Worm (Caenorhabditis elegans) whole organism, L2 larva: ENCODE data around the gene R144.10.

Source experiments
- C34F6.9 ChIP-seq: fragments of 150-350 bp; optimal IDR thresholded peaks from 2 replicates; lab custom pipeline; 2014; ENCODE audit warnings: missing biosample characterization, missing genetic modification characterization
- F13H6.1 ChIP-seq: sonication (generic microtip); optimal IDR thresholded peaks from 2 replicates; lab custom pipeline; 2016; ENCODE audit warnings: missing genetic modification characterization, missing compliant biosample characterization
- R02D3.7 ChIP-seq: fragments of 150-350 bp; optimal IDR thresholded peaks from 2 replicates; lab custom pipeline; 2014; ENCODE audit warnings: missing biosample characterization, missing genetic modification characterization
- Y55F3AM.14 ChIP-seq: fragments of 200-800 bp; sonication (Bioruptor generic); optimal IDR thresholded peaks from 2 replicates; lab custom pipeline; 2018; ENCODE audit warnings: mild to moderate bottlenecking, missing genetic modification characterization, missing compliant biosample characterization
- ZK546.5 ChIP-seq: sonication (generic microtip); optimal IDR thresholded peaks from 2 replicates; lab custom pipeline; 2017; ENCODE audit warnings: missing biosample characterization, missing genetic modification characterization
- blmp-1 ChIP-seq: sonication (generic microtip); optimal IDR thresholded peaks from 2 replicates; lab custom pipeline; 2017; ENCODE audit warnings: missing genetic modification characterization, mild to moderate bottlenecking, missing compliant biosample characterization, antibody characterized with exemption, moderate library complexity; ENCODE audit not compliant: insufficient read depth
- ceh-16 ChIP-seq: fragments of 150-350 bp; optimal IDR thresholded peaks from 2 replicates; lab custom pipeline; 2014; ENCODE audit warnings: missing biosample characterization, missing genetic modification characterization
- crh-2 ChIP-seq: sonication (generic microtip); optimal IDR thresholded peaks from 2 replicates; lab custom pipeline; 2017; ENCODE audit warnings: missing biosample characterization, missing genetic modification characterization
- dmd-4 ChIP-seq: sonication (generic microtip); optimal IDR thresholded peaks from 2 replicates; lab custom pipeline; 2017; ENCODE audit warnings: missing biosample characterization, missing genetic modification characterization
- egl-27 ChIP-seq: sonication (generic microtip); optimal IDR thresholded peaks from 3 replicates; lab custom pipeline; 2017; ENCODE audit warnings: missing biosample characterization, missing genetic modification reagents, missing genetic modification characterization
- elt-1 ChIP-seq: fragments of 150-350 bp; optimal IDR thresholded peaks from 2 replicates; lab custom pipeline; 2014; ENCODE audit warnings: missing biosample characterization, missing genetic modification characterization
- elt-3 ChIP-seq: sonication (generic microtip); optimal IDR thresholded peaks from 2 replicates; lab custom pipeline; 2017; ENCODE audit warnings: missing biosample characterization, missing genetic modification characterization
- fos-1 ChIP-seq: fragments of 150-350 bp; optimal IDR thresholded peaks from 2 replicates; lab custom pipeline; 2014; ENCODE audit warnings: missing biosample characterization, missing genetic modification characterization
- gmeb-1 ChIP-seq: fragments of 150-350 bp; optimal IDR thresholded peaks from 2 replicates; lab custom pipeline; 2014; ENCODE audit warnings: missing biosample characterization, missing genetic modification characterization
- lin-11 ChIP-seq: fragments of 150-350 bp; sonication (generic microtip); optimal IDR thresholded peaks from 2 replicates; lab custom pipeline; 2014; ENCODE audit warnings: missing biosample characterization, missing genetic modification characterization, inconsistent platforms, mixed read lengths
- lin-39 ChIP-seq: fragments of 150-350 bp; optimal IDR thresholded peaks from 2 replicates; lab custom pipeline; 2014; ENCODE audit warnings: missing biosample characterization, missing genetic modification reagents, missing genetic modification characterization
- lsy-2 ChIP-seq, 2 experiments: fragments of 150-350 bp in 1 of 2; sonication (generic microtip) in 1 of 2; optimal IDR thresholded peaks; 2 replicates each; lab custom pipeline; 2014 to 2017; ENCODE audit warnings: missing biosample characterization in 2 of 2, missing genetic modification characterization in 2 of 2
- mab-5 ChIP-seq: fragments of 150-350 bp; optimal IDR thresholded peaks from 2 replicates; lab custom pipeline; 2014; ENCODE audit warnings: missing biosample characterization, missing genetic modification characterization
- nhr-10 ChIP-seq: sonication (generic microtip); optimal IDR thresholded peaks from 2 replicates; lab custom pipeline; 2017; ENCODE audit warnings: missing biosample characterization, missing genetic modification characterization
- nhr-11 ChIP-seq: fragments of 150-350 bp; optimal IDR thresholded peaks from 2 replicates; lab custom pipeline; 2014; ENCODE audit warnings: missing biosample characterization, missing genetic modification characterization
- nhr-12 ChIP-seq: fragments of 150-350 bp; optimal IDR thresholded peaks from 2 replicates; lab custom pipeline; 2014; ENCODE audit warnings: missing biosample characterization, missing genetic modification characterization
- nhr-129 ChIP-seq: fragments of 150-350 bp; optimal IDR thresholded peaks from 2 replicates; lab custom pipeline; 2014; ENCODE audit warnings: missing biosample characterization, missing genetic modification characterization
- nhr-21 ChIP-seq: fragments of 150-350 bp; optimal IDR thresholded peaks from 2 replicates; lab custom pipeline; 2014; ENCODE audit warnings: missing biosample characterization, missing genetic modification characterization
- nhr-23 ChIP-seq: fragments of 150-350 bp; optimal IDR thresholded peaks from 2 replicates; lab custom pipeline; 2014; ENCODE audit warnings: missing biosample characterization, missing genetic modification reagents, missing genetic modification characterization
- nhr-237 ChIP-seq: fragments of 150-350 bp; optimal IDR thresholded peaks from 2 replicates; lab custom pipeline; 2014; ENCODE audit warnings: missing biosample characterization, missing genetic modification characterization
- nhr-25 ChIP-seq: fragments of 150-350 bp; sonication (generic microtip); optimal IDR thresholded peaks from 3 replicates; lab custom pipeline; 2014; ENCODE audit warnings: missing biosample characterization, missing genetic modification characterization
- nhr-6 ChIP-seq: fragments of 150-350 bp; optimal IDR thresholded peaks from 2 replicates; lab custom pipeline; 2014; ENCODE audit warnings: missing biosample characterization, missing genetic modification characterization
- nhr-77 ChIP-seq: fragments of 150-350 bp; optimal IDR thresholded peaks from 2 replicates; lab custom pipeline; 2014; ENCODE audit warnings: missing biosample characterization, missing genetic modification characterization
- peb-1 ChIP-seq: fragments of 150-350 bp; optimal IDR thresholded peaks from 2 replicates; lab custom pipeline; 2014; ENCODE audit warnings: missing biosample characterization, missing genetic modification characterization
- sem-4 ChIP-seq: fragments of 150-350 bp; optimal IDR thresholded peaks from 2 replicates; lab custom pipeline; 2014; ENCODE audit warnings: missing biosample characterization, missing genetic modification reagents, missing genetic modification characterization
- skn-1 ChIP-seq: sonication (generic microtip); optimal IDR thresholded peaks from 2 replicates; lab custom pipeline; 2017; ENCODE audit warnings: missing biosample characterization, missing genetic modification characterization
- sma-3 ChIP-seq: sonication (generic microtip); optimal IDR thresholded peaks from 2 replicates; lab custom pipeline; 2016; ENCODE audit warnings: missing genetic modification reagents, missing genetic modification characterization, missing compliant biosample characterization
- sma-9 ChIP-seq, 2 experiments: fragments of 150-350 bp in 1 of 2; sonication (generic microtip) in 1 of 2; optimal IDR thresholded peaks; 2 replicates each; lab custom pipeline; 2014 to 2016; ENCODE audit warnings: missing genetic modification characterization in 2 of 2, mild to moderate bottlenecking in 1 of 2, missing biosample characterization in 1 of 2, missing compliant biosample characterization in 1 of 2, missing genetic modification reagents in 1 of 2, moderate library complexity in 1 of 2
- snpc-4 ChIP-seq: fragments of 150-350 bp; optimal IDR thresholded peaks from 2 replicates; lab custom pipeline; 2014; ENCODE audit warnings: missing biosample characterization, missing genetic modification characterization
- unc-62 ChIP-seq: fragments of 150-350 bp; optimal IDR thresholded peaks from 2 replicates; lab custom pipeline; 2014; ENCODE audit warnings: missing biosample characterization, missing genetic modification reagents, missing genetic modification characterization
- zag-1 ChIP-seq: fragments of 150-350 bp; optimal IDR thresholded peaks from 2 replicates; lab custom pipeline; 2014; ENCODE audit warnings: missing biosample characterization, missing genetic modification characterization
- ztf-11 ChIP-seq: sonication (generic microtip); optimal IDR thresholded peaks from 2 replicates; lab custom pipeline; 2017; ENCODE audit warnings: missing biosample characterization, missing genetic modification characterization

R144.10 gene

DNA sequence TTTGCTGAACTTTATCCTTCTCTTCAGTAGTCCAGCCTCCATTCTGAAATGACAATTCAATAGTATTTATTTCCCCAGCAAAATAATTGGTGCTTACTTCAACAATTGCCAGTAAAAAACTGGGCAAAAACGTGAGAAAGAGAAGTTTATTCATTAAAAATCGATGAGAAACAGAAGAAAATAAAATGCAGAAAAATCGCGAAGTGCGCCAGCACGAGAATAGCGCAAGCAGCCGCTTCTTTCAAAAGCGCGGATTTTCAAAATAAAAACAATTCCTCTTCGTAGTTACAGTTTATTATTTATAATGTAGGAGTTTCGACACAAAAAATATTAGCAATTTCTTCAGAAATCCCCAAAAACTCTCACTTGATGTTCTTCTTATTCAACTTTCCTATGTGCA is 39.2 kb downstream of the R144.10 start, which contains the start of gene C27F2.9 (continued):
- TF ChIP-seq R02D3.7 (tag; lab: Kevin White, UChicago) = peak; percentile 37
- TF ChIP-seq sma-3 = peak; percentile 90
- no peak for TF ChIP-seq unc-62 (GFP tag; lab: Kevin White, UChicago)
- peak; percentile 63 for TF ChIP-seq blmp-1
- no peak for TF ChIP-seq nhr-237 (tag; lab: Kevin White, UChicago)
- TF ChIP-seq fos-1 (tag; lab: Kevin White, UChicago) = peak; percentile 73
- TF ChIP-seq nhr-129 (tag; lab: Kevin White, UChicago) = peak; percentile 78

DNA sequence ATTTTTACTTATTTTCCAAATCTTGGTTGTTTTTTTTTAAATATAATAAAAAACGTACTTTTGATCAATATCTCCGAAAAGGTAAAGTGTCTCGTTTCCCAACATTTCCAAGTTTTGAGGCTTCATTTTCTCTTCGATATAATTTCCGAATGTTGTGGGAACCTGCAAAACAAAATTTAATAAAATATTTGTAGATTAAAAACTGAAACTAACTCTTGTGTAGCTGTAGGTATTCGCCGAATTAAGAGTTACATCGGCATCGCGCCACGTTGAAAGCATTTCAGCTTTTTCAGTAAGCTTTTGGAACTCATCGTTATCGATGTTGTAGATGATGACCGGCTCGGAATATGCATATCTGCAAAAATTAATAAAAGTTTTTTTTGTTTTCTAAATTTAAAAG is 39.7 kb downstream of the R144.10 start, which contains the start of gene vps-22:
Gene vps-22 (minus strand): TSS at position 101 of the 400 bp plus-strand sequence.
- no peak for TF ChIP-seq ZK546.5 (tag; lab: Kevin White, UChicago)
- no peak for TF ChIP-seq lin-39 (tag; lab: Kevin White, UChicago)
- TF ChIP-seq lin-11 (tag; lab: Kevin White, UChicago) = no peak
- TF ChIP-seq snpc-4 = no peak
- TF ChIP-seq nhr-77 (tag; lab: Kevin White, UChicago) = no peak
- TF ChIP-seq sma-9 (GFP tag; optimal IDR thresholded peaks at IDR 0.05; lab: Kevin White, UChicago) = no peak
- no peak for TF ChIP-seq sma-9 (tag; optimal IDR thresholded peaks at IDR 0.05; lab: Kevin White, UChicago)
- TF ChIP-seq Y55F3AM.14 (GFP tag; lab: Kevin White, UChicago) = no peak
- TF ChIP-seq nhr-12 (tag; lab: Kevin White, UChicago) = no peak
- no peak for TF ChIP-seq elt-3 (tag; lab: Kevin White, UChicago)
- no peak for TF ChIP-seq sem-4 (tag; lab: Kevin White, UChicago)
- TF ChIP-seq nhr-11 = no peak
- TF ChIP-seq elt-1 (tag; lab: Kevin White, UChicago) = no peak
- TF ChIP-seq R02D3.7 (tag; lab: Kevin White, UChicago) = no peak
- no peak for TF ChIP-seq ztf-11 (tag; lab: Kevin White, UChicago)
- TF ChIP-seq gmeb-1 (tag; lab: Kevin White, UChicago) = no peak
- no peak for TF ChIP-seq nhr-10

DNA sequence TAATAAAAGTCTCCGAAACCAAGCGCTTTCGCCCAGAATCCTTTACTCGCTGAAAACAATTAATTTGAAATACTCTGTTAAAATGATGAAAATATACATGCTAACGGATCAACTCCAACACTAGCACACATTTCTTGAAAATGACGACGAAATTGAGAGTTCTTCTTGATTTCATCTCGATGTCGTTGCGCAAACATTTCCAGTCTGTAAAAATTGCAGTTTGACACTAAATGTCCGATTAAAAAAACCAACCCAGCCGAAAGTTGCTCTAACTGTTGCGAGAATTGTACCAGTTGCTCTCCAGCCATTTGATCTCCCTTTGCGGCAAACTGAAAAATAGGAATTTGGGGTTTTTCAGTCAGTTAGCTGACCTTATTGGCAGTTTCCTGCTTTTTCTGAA is 40.9 kb downstream of the R144.10 start:
- TF ChIP-seq C34F6.9 (tag; lab: Kevin White, UChicago) (no peak), crh-2 (no peak), ceh-16 (no peak), F13H6.1 (tag; lab: Kevin White, UChicago) (no peak), peb-1 (tag; lab: Kevin White, UChicago) (no peak), lin-11 (tag; lab: Kevin White, UChicago) (no peak)

ce11 chrIII:4960204-4960603 is 41.9 kb downstream of the R144.10 start, which contains the start of gene C27F2.4:
TSS of gene C27F2.4 (minus strand) at chrIII:4960304.
- TF ChIP-seq peb-1 (tag; lab: Kevin White, UChicago) (no peak), nhr-129 (tag; lab: Kevin White, UChicago) (no peak), nhr-12 (tag; lab: Kevin White, UChicago) (no peak), egl-27 (tag; lab: Kevin White, UChicago) (no peak), snpc-4 (no peak), fos-1 (tag; lab: Kevin White, UChicago) (no peak), nhr-21 (tag; lab: Kevin White, UChicago) (no peak), nhr-237 (tag; lab: Kevin White, UChicago) (no peak), lin-11 (tag; lab: Kevin White, UChicago) (no peak), Y55F3AM.14 (GFP tag; lab: Kevin White, UChicago) (no peak), lin-39 (tag; lab: Kevin White, UChicago) (no peak), skn-1 (tag; lab: Kevin White, UChicago) (no peak), nhr-6 (tag; lab: Kevin White, UChicago) (no peak), zag-1 (no peak), blmp-1 (no peak), sem-4 (tag; lab: Kevin White, UChicago) (no peak), nhr-23 (tag; lab: Kevin White, UChicago) (no peak), ztf-11 (tag; lab: Kevin White, UChicago) (no peak), sma-3 (no peak)

DNA sequence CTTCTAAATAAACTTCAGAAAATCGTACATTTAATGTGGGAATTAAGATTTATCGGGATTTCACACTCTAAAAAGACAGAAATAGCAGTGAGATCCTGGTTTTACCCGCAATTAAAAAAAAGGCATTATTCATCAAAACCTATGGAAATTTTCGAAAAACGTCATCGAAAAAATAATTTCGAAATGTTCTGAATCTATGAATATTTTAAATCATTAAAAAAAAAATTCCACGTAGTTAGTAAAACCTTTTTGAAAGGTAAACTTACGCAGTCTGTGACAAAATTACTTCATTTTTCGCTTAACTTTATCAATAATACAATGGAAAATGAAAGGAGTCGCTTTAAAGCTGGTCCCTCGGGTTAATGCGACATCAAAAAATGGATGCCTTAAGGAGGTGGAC is 45.6 kb downstream of the R144.10 start, which contains the start of gene C26E6.1:
Gene C26E6.1 (plus strand): TSS at position 301 of the 400 bp plus-strand sequence.
- TF ChIP-seq mab-5 (tag; lab: Kevin White, UChicago) = no peak
- TF ChIP-seq lsy-2 (tag; optimal IDR thresholded peaks at IDR 0.05; lab: Kevin White, UChicago) = no peak
- TF ChIP-seq snpc-4 = no peak
- no peak for TF ChIP-seq nhr-21 (tag; lab: Kevin White, UChicago)
- no peak for TF ChIP-seq nhr-25
- no peak for TF ChIP-seq unc-62 (GFP tag; lab: Kevin White, UChicago)
- TF ChIP-seq C34F6.9 (tag; lab: Kevin White, UChicago) = no peak
- no peak for TF ChIP-seq F13H6.1 (tag; lab: Kevin White, UChicago)
- no peak for TF ChIP-seq nhr-10
- no peak for TF ChIP-seq dmd-4 (tag; lab: Kevin White, UChicago)
